Worm (Caenorhabditis elegans): ENCODE results near the gene nhr-129.

The nhr-129 gene

DNA sequence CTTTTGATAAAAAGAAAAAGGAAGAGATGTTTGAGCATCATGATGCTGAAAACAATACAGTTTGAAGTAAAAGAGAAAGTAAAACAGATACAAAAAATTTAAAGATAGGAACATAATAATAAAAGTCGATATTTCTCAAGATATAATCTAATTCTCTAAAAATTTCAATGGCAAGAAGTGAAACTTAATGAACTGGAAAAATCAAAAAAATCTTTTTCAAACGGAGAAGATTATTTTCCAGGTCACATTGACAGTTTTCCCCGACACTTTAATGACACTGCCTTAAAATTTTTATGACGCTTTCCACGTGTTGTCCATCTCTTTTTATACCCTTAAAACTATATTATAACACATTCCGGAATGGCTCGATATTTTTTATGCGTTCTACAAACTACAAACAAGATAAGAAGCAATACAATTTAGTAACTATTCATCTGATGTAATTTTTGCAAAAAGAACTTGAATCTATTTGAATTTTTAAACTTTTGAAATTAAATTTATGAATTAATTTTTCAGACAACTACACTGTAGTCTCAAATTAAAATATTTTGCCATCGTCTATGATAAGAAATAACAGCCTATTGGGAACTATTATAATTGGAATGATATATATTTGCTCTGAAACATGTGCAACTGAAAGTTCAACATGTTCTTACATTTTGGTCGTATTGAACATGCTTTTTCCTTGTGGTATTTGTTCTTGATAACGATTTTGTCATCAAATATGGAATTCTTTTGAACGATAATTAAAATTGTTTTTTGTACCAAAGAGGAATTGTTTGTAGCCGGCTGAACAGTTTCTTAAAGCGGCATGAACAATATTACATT is 5.7 kb downstream of the nhr-129 start, which contains the start of gene C50B6.7:
Gene C50B6.7 (minus strand): TSS at position 51 of the 828 bp plus-strand sequence.
- TF ChIP-seq sea-1 (GFP tag; conservative IDR thresholded peaks at IDR 0.05) (no peak), hnd-1 (tag; optimal IDR thresholded peaks at IDR 0.05) (no peak), hmbx-1 (tag; optimal IDR thresholded peaks at IDR 0.05) (no peak), tbx-11 (GFP tag; IDR thresholded peaks at IDR 0.05) (no peak), hmg-4 (GFP tag; optimal IDR thresholded peaks at IDR 0.05) (no peak), ceh-36 (tag; optimal IDR thresholded peaks at IDR 0.05) (no peak), F13C5.2 (tag; optimal IDR thresholded peaks at IDR 0.05) (no peak), ama-1 (optimal IDR thresholded peaks at IDR 0.05) (no peak), tra-4 (tag; optimal IDR thresholded peaks at IDR 0.05) (no peak), pes-1 (GFP tag; IDR thresholded peaks at IDR 0.05) (no peak), aly-1 (tag; optimal IDR thresholded peaks at IDR 0.05) (no peak), B0310.2 (tag; optimal IDR thresholded peaks at IDR 0.05) (no peak), ceh-13 (GFP tag; optimal IDR thresholded peaks at IDR 0.05) (no peak)

DNA sequence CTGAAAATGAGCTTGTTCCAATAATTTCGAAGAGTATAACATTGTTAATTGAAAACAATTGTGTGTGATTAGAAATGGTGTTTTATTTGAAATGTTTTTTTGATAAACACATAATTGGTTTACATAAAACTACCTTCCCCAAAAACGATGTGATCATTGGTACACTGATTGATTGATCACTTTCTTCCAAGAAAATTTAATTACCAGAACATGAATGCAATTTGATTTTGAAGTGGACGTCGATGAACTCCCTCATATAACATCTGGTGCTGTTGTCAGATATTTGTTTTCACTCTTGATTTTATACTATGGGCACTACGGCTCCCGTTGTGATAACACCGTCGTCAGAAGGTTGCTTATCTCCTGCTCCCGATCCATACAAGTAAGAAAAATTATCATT is 10.1 kb downstream of the nhr-129 start, which contains the start of gene srh-15:
Gene srh-15 (plus strand): TSS at position 301 of the 400 bp plus-strand sequence.
- TF ChIP-seq ceh-36 (tag; optimal IDR thresholded peaks at IDR 0.05) (no peak), hnd-1 (tag; optimal IDR thresholded peaks at IDR 0.05) (no peak), hmg-4 (GFP tag; optimal IDR thresholded peaks at IDR 0.05) (no peak), pes-1 (GFP tag; IDR thresholded peaks at IDR 0.05) (no peak), ets-7 (tag; optimal IDR thresholded peaks at IDR 0.05) (no peak), tbx-37 (GFP tag; conservative IDR thresholded peaks at IDR 0.05) (no peak), B0310.2 (tag; optimal IDR thresholded peaks at IDR 0.05) (no peak), tbx-11 (GFP tag; IDR thresholded peaks at IDR 0.05) (no peak), ama-1 (optimal IDR thresholded peaks at IDR 0.05) (no peak), sea-1 (GFP tag; conservative IDR thresholded peaks at IDR 0.05) (no peak), scrt-1 (GFP tag; IDR thresholded peaks at IDR 0.05) (no peak), aly-1 (tag; optimal IDR thresholded peaks at IDR 0.05) (no peak), ceh-13 (GFP tag; optimal IDR thresholded peaks at IDR 0.05) (no peak), hmbx-1 (tag; optimal IDR thresholded peaks at IDR 0.05) (no peak), F13C5.2 (tag; optimal IDR thresholded peaks at IDR 0.05) (no peak), flt-1 (GFP tag; IDR thresholded peaks at IDR 0.05) (no peak)

DNA sequence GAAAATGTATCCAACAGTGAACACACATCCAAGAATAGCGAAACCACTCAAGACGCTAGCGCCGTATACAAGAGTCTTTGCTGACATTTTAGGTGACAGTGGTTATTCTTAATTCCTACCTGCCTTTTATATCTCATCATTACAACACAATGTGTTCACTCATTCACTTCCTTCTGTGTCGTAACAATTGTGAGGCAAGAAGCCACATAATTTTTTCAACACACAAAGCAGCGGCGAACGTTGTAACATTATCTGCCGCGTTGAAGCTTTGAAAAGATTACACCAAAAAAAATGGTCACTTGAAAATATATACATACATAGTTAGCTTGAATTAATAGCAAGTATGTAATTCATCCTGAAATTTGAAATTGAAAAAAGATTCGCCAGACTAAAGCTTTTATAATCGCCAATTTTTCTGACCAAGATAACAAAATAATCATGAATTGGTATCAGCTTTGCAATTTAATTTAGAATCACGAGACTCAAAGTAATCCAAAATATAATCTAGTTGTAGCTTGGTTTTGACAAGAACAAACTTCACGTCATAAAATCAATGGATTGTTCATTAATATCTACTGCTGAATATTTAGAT is 12.8 kb downstream of the nhr-129 start, which contains the start of the genes col-161 and srh-18:
Gene col-161 (minus strand): TSS at position 101 of the 592 bp plus-strand sequence.
Gene srh-18 (plus strand): TSS at position 542 of the 592 bp plus-strand sequence.
- TF ChIP-seq hmbx-1 (tag; optimal IDR thresholded peaks at IDR 0.05) (no peak), flt-1 (GFP tag; IDR thresholded peaks at IDR 0.05) (no peak), ceh-13 (GFP tag; optimal IDR thresholded peaks at IDR 0.05) (no peak), pes-1 (GFP tag; IDR thresholded peaks at IDR 0.05) (no peak), F13C5.2 (tag; optimal IDR thresholded peaks at IDR 0.05) (no peak), hnd-1 (tag; optimal IDR thresholded peaks at IDR 0.05) (no peak), hmg-4 (GFP tag; optimal IDR thresholded peaks at IDR 0.05) (no peak), ama-1 (optimal IDR thresholded peaks at IDR 0.05) (no peak), ceh-36 (tag; optimal IDR thresholded peaks at IDR 0.05) (no peak)

DNA sequence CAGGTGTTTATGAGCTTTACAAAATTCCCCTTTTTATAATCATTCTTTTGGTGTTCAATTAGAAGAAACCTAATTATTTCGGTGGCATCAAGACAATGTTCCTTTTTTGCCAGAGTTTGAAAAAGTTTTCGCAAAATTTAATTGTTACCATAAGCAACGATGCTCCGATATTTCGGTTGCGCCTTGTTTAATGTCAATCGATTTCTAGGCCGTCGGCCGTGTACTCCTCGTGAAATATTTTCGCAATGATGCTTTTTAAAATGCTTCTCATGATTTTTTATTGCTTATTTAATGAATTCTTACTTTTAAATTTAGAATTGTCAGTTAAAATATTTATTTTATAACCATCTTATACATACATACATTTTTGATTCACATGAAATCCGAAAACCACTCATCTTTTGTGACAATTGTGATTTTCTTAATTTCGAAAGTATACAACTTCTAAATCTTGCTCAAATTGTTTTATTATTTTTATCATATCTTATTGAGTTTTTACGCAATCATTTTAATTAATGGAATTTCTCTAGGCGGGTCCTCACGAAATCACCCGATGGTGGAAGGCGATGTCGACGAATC is 17.7 kb downstream of the nhr-129 start, which contains the start of gene C50B6.3:
Gene C50B6.3 (plus strand): TSS at position 529 of the 579 bp plus-strand sequence.
- TF ChIP-seq tra-4 (tag; optimal IDR thresholded peaks at IDR 0.05) = no peak
- TF ChIP-seq tbx-37 (GFP tag; conservative IDR thresholded peaks at IDR 0.05) = peak; percentile 71
- no peak for TF ChIP-seq ets-7 (tag; optimal IDR thresholded peaks at IDR 0.05)
- TF ChIP-seq ama-1 (optimal IDR thresholded peaks at IDR 0.05) = no peak

DNA sequence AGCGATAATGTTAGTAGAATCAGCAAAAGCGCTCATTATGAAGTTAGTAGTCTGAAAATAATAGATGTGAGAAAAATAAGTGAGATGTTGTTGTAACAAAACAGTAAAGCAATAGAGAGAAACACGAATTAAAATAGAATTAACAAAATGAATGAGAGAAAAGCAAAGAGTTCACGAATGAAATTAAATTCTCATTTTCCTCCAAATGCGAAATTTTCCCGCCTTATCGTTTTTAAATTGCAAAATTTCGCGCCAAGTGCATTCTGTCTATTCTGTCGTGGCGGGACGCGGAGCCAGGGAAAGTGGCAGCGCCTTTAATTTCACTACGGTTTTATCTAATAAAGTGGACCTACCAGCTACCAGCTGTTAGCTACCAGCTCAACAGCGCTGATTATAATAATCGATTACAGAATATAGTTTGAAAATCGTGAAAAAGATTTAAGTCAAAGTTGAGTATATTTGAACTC is 18.6 kb downstream of the nhr-129 start, which contains the start of gene nasp-2:
Gene nasp-2 (minus strand): TSS at position 51 of the 467 bp plus-strand sequence.
- TF ChIP-seq flt-1 (GFP tag; IDR thresholded peaks at IDR 0.05) (no peak), aly-1 (tag; optimal IDR thresholded peaks at IDR 0.05) (no peak), B0310.2 (tag; optimal IDR thresholded peaks at IDR 0.05) (no peak), hmg-4 (GFP tag; optimal IDR thresholded peaks at IDR 0.05) (no peak), ets-7 (tag; optimal IDR thresholded peaks at IDR 0.05) (no peak), ceh-36 (tag; optimal IDR thresholded peaks at IDR 0.05) (no peak), scrt-1 (GFP tag; IDR thresholded peaks at IDR 0.05) (no peak), tra-4 (tag; optimal IDR thresholded peaks at IDR 0.05) (no peak), pes-1 (GFP tag; IDR thresholded peaks at IDR 0.05) (no peak)

DNA sequence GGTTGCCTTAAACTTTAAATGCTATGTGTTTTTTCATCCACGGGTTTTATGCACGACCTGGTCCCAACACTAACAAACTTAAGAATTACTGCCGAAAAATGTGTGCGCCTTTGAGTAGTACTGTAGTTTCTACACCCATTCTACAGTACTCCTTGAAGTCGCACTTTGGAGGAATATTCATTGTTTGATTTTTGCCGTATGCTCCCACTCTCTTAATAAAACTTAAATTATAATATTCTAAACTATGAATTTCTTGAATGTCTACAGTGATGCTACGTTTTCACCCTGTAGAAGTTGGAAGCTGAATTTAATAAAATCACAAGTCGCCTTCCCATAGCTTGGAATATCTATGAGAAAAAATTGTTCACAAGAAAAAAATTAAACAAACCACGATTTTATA is 21.0 kb downstream of the nhr-129 start:
- TF ChIP-seq tbx-11 (GFP tag; IDR thresholded peaks at IDR 0.05) (no peak), tbx-37 (GFP tag; conservative IDR thresholded peaks at IDR 0.05) (no peak), hmg-4 (GFP tag; optimal IDR thresholded peaks at IDR 0.05) (no peak), F13C5.2 (tag; optimal IDR thresholded peaks at IDR 0.05) (no peak), tra-4 (tag; optimal IDR thresholded peaks at IDR 0.05) (no peak), flt-1 (GFP tag; IDR thresholded peaks at IDR 0.05) (no peak), scrt-1 (GFP tag; IDR thresholded peaks at IDR 0.05) (no peak), ets-7 (tag; optimal IDR thresholded peaks at IDR 0.05) (no peak)

DNA sequence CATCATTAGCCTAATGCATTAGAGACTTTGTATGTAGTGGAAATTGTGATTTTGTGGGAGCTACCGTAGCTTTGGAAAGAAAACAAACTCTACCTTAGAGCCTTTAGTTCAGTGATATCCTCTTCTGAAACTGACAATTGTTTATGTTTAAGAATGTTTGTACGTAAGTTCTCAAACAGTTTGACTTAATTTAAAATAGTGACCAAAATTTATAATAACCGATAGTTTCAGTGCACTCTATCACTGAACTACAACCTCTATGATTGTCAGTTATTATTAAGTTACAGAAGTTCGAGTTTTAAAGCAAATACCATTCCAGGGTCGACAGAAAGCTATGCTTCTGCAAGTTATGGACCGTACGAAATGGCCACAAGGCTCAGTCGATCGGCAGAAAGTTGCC is 22.2 kb downstream of the nhr-129 start, which contains the start of gene C50B6.1:
Gene C50B6.1 (plus strand): TSS at position 301 of the 400 bp plus-strand sequence.
- TF ChIP-seq F13C5.2 (tag; optimal IDR thresholded peaks at IDR 0.05) = no peak
- no peak for TF ChIP-seq tbx-11 (GFP tag; IDR thresholded peaks at IDR 0.05)
- no peak for TF ChIP-seq ama-1 (optimal IDR thresholded peaks at IDR 0.05)
- TF ChIP-seq ceh-13 (GFP tag; optimal IDR thresholded peaks at IDR 0.05) = no peak
- no peak for TF ChIP-seq ets-7 (tag; optimal IDR thresholded peaks at IDR 0.05)
- TF ChIP-seq hmbx-1 (tag; optimal IDR thresholded peaks at IDR 0.05) = no peak
- TF ChIP-seq pes-1 (GFP tag; IDR thresholded peaks at IDR 0.05) = no peak
- TF ChIP-seq ceh-36 (tag; optimal IDR thresholded peaks at IDR 0.05) = no peak
- no peak for TF ChIP-seq B0310.2 (tag; optimal IDR thresholded peaks at IDR 0.05)
- TF ChIP-seq sea-1 (GFP tag; conservative IDR thresholded peaks at IDR 0.05) = no peak
- TF ChIP-seq aly-1 (tag; optimal IDR thresholded peaks at IDR 0.05) = no peak
- TF ChIP-seq scrt-1 (GFP tag; IDR thresholded peaks at IDR 0.05) = no peak
- no peak for TF ChIP-seq tra-4 (tag; optimal IDR thresholded peaks at IDR 0.05)
- no peak for TF ChIP-seq hmg-4 (GFP tag; optimal IDR thresholded peaks at IDR 0.05)
- TF ChIP-seq flt-1 (GFP tag; IDR thresholded peaks at IDR 0.05) = no peak
- TF ChIP-seq tbx-37 (GFP tag; conservative IDR thresholded peaks at IDR 0.05) = no peak
- TF ChIP-seq hnd-1 (tag; optimal IDR thresholded peaks at IDR 0.05) = no peak

Measured in whole organism, early embryonic.